Worm (Caenorhabditis elegans): ENCODE results near the gene mlh-1.
A peak's percentile ranks its signal among the peaks of the same experiment; 100 is the strongest.

Gene mlh-1

ce11 chrIII:13462965-13463783 is 51.2 kb downstream of the mlh-1 start, which contains the start of gene ant-1.1:
ant-1.1 (plus strand) TSS chrIII:13463163.
- peak; percentile 90 for TF ChIP-seq jun-1 (tag; optimal IDR thresholded peaks at IDR 0.05)
- peak in 1 of 3 experiments; percentile 51 for TF ChIP-seq elt-3 (tag; optimal IDR thresholded peaks at IDR 0.05)
- peak; percentile 93 for TF ChIP-seq ZK546.5 (tag; optimal IDR thresholded peaks at IDR 0.05)
- TF ChIP-seq nfya-1 (tag; optimal IDR thresholded peaks at IDR 0.05; ENCODE audit: insufficient read depth) = peak; percentile 98
- TF ChIP-seq skn-1 (tag; optimal IDR thresholded peaks at IDR 0.05) = peak; percentile 87
- TF ChIP-seq eor-1 (tag; optimal IDR thresholded peaks at IDR 0.05) = no peak
- TF ChIP-seq ceh-82 (tag; optimal IDR thresholded peaks at IDR 0.05) = peak; percentile 85
- TF ChIP-seq lin-15B (tag; optimal IDR thresholded peaks at IDR 0.05) = peak; percentile 98
- TF ChIP-seq elt-2 (tag; optimal IDR thresholded peaks at IDR 0.05) = peak; percentile 80
- peak; percentile 33 for TF ChIP-seq ceh-16 (tag; optimal IDR thresholded peaks at IDR 0.05)
- TF ChIP-seq sea-2 (GFP tag; optimal IDR thresholded peaks at IDR 0.05) = no peak
- peak; percentile 87 for TF ChIP-seq pha-4 (tag; optimal IDR thresholded peaks at IDR 0.05)
- peak; percentile 62 for TF ChIP-seq tbx-2 (tag; optimal IDR thresholded peaks at IDR 0.05)
- no peak for TF ChIP-seq unc-39 (tag; optimal IDR thresholded peaks at IDR 0.05)
- TF ChIP-seq nhr-12 (tag; optimal IDR thresholded peaks at IDR 0.05) = no peak
- no peak for TF ChIP-seq nhr-76 (tag; optimal IDR thresholded peaks at IDR 0.05)
- TF ChIP-seq snpc-4 (tag; optimal IDR thresholded peaks at IDR 0.05) = peak; percentile 65
- peak; percentile 93 for TF ChIP-seq ama-1 (optimal IDR thresholded peaks at IDR 0.05)
- peak; percentile 57 for TF ChIP-seq pqm-1 (tag; optimal IDR thresholded peaks at IDR 0.05)
- TF ChIP-seq nhr-67 (tag; optimal IDR thresholded peaks at IDR 0.05) = no peak
- peak; percentile 32 for TF ChIP-seq ztf-4 (tag; optimal IDR thresholded peaks at IDR 0.05)
- peak; percentile 5 for TF ChIP-seq fkh-10 (GFP tag; optimal IDR thresholded peaks at IDR 0.05)
- no peak for TF ChIP-seq zag-1 (tag; optimal IDR thresholded peaks at IDR 0.05)
- peak; percentile 98 for TF ChIP-seq nhr-25 (tag; optimal IDR thresholded peaks at IDR 0.05)
- TF ChIP-seq fkh-2 (tag; optimal IDR thresholded peaks at IDR 0.05) = no peak
- peak; percentile 20 for TF ChIP-seq nhr-77 (tag; optimal IDR thresholded peaks at IDR 0.05)
- TF ChIP-seq R02D3.7 (tag; optimal IDR thresholded peaks at IDR 0.05) = peak; percentile 84
- TF ChIP-seq fos-1 (tag; optimal IDR thresholded peaks at IDR 0.05) = peak; percentile 65
- peak; percentile 93 for TF ChIP-seq nhr-43 (tag; optimal IDR thresholded peaks at IDR 0.05; ENCODE audit: poor library complexity, severe bottlenecking)
- peak; percentile 92 for TF ChIP-seq nhr-23 (tag; optimal IDR thresholded peaks at IDR 0.05)
- peak; percentile 71 for TF ChIP-seq hmg-11 (tag; optimal IDR thresholded peaks at IDR 0.05)
- TF ChIP-seq mml-1 (tag; optimal IDR thresholded peaks at IDR 0.05) = no peak
- TF ChIP-seq aly-2 (tag; optimal IDR thresholded peaks at IDR 0.05) = peak; percentile 31
- TF ChIP-seq nhr-28 (tag; optimal IDR thresholded peaks at IDR 0.05) = no peak
- no peak for TF ChIP-seq ceh-9 (tag; optimal IDR thresholded peaks at IDR 0.05)
- TF ChIP-seq unc-62 (GFP tag; optimal IDR thresholded peaks at IDR 0.05) = peak; percentile 41
- no peak for TF ChIP-seq ztf-11 (tag; optimal IDR thresholded peaks at IDR 0.05)
- TF ChIP-seq nhr-11 (tag; optimal IDR thresholded peaks at IDR 0.05) = peak; percentile 59
- peak; percentile 98 for TF ChIP-seq lin-39 (tag; optimal IDR thresholded peaks at IDR 0.05)
- no peak for TF ChIP-seq nhr-237 (tag; optimal IDR thresholded peaks at IDR 0.05)
- TF ChIP-seq elt-1 (tag; optimal IDR thresholded peaks at IDR 0.05) = peak; percentile 63
- no peak for TF ChIP-seq daf-12 (tag; optimal IDR thresholded peaks at IDR 0.05)
- TF ChIP-seq egl-5 (tag; optimal IDR thresholded peaks at IDR 0.05) = no peak
- peak; percentile 92 for TF ChIP-seq ceh-28 (tag; optimal IDR thresholded peaks at IDR 0.05)
- peak; percentile 78 for TF ChIP-seq egl-27 (tag; optimal IDR thresholded peaks at IDR 0.05)
- TF ChIP-seq lsy-12 (tag; optimal IDR thresholded peaks at IDR 0.05) = peak; percentile 96
- TF ChIP-seq mdl-1 (tag; optimal IDR thresholded peaks at IDR 0.05) = no peak
